Fruit fly (Drosophila melanogaster) S2 (cell line): ENCODE measurements around the gene Atg5.

Experiments used
- CG8478 ChIP-seq: fragments of >200 bp; optimal IDR thresholded peaks from 2 replicates; lab custom pipeline; 2018
- CTCF ChIP-seq, 2 experiments: fragments of >200 bp; optimal IDR thresholded peaks; 2 replicates each; lab custom pipeline; 2018

dm6 chrX:7293133-7293873, 30.3 kb downstream of the Atg5 start:
- TF ChIP-seq CG8478 (lab: Kevin White, UChicago): no peak
- TF ChIP-seq CTCF (optimal IDR thresholded peaks at IDR 0.05; lab: Kevin White, UChicago): no peak
